Worm (Caenorhabditis elegans): Measurements from ENCODE around the gene F16B3.3.

The F16B3.3 gene

DNA sequence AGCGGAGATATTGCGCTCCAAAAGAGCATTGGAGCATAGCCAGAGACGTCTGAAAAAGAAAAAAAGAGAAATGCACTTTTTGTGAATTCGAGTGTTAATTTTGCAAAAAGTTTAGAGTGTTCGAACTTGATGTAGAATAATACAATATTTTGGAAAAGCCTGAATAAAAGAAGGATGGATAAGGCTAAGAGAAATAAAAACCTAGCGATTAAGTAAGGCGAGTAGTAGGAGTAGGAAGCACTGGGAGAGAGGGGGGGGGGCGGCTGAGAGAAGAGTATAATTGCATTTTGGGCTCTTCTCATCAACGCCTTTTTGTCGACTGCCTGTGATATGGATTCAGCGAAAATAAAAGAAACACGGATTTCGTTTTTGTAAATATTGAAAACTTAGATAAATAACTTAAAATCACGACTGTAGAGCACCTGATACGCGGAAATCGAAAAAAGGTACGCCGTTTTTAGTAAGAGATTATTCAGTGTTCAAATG lies at the start of gene F16B3.3:
Gene F16B3.3, minus strand, starts transcription at position 51 of the 486 bp plus-strand sequence.
- TF ChIP-seq ztf-11 (tag; optimal IDR thresholded peaks at IDR 0.05) (no peak), ces-1 (GFP tag; optimal IDR thresholded peaks at IDR 0.05) (peak; percentile 76), pha-4 (tag; optimal IDR thresholded peaks at IDR 0.05) (no peak), unc-39 (tag; optimal IDR thresholded peaks at IDR 0.05) (no peak), mep-1 (tag; optimal IDR thresholded peaks at IDR 0.05) (no peak), sem-2 (GFP tag; optimal IDR thresholded peaks at IDR 0.05) (no peak)

- no peak for TF ChIP-seq pha-4 (tag; optimal IDR thresholded peaks at IDR 0.05)
- TF ChIP-seq M03D4.4 (tag; optimal IDR thresholded peaks at IDR 0.05) = no peak
- TF ChIP-seq ces-1 (GFP tag; optimal IDR thresholded peaks at IDR 0.05) = peak; percentile 31
These were observed 48.4 kb upstream of the F16B3.3 start for ce11 chrV:1366082-1366481.

ce11 chrV:1364346-1364745 lies 46.6 kb upstream of the F16B3.3 start:
- TF ChIP-seq snpc-4 (tag; optimal IDR thresholded peaks at IDR 0.05) = no peak
- no peak for TF ChIP-seq zip-8 (tag; optimal IDR thresholded peaks at IDR 0.05)
- TF ChIP-seq sptf-1 (tag; optimal IDR thresholded peaks at IDR 0.05) = no peak
- no peak for TF ChIP-seq pha-4 (tag; optimal IDR thresholded peaks at IDR 0.05)
- no peak for TF ChIP-seq mls-2 (tag; optimal IDR thresholded peaks at IDR 0.05)
- TF ChIP-seq tbx-8 (GFP tag; optimal IDR thresholded peaks at IDR 0.05) = no peak
- TF ChIP-seq lin-13 (tag; optimal IDR thresholded peaks at IDR 0.05) = no peak
- TF ChIP-seq nhr-237 (tag; optimal IDR thresholded peaks at IDR 0.05) = no peak
- no peak for TF ChIP-seq ceh-43 (GFP tag; optimal IDR thresholded peaks at IDR 0.05)
- TF ChIP-seq unc-120 (tag; optimal IDR thresholded peaks at IDR 0.05; ENCODE audit: poor library complexity, severe bottlenecking) = no peak
- TF ChIP-seq drap-1 (GFP tag; optimal IDR thresholded peaks at IDR 0.05) = no peak
- TF ChIP-seq nhr-28 (tag; optimal IDR thresholded peaks at IDR 0.05) = no peak
- no peak for TF ChIP-seq nhr-76 (tag; optimal IDR thresholded peaks at IDR 0.05)
- no peak for TF ChIP-seq bed-3 (GFP tag; optimal IDR thresholded peaks at IDR 0.05)

ce11 chrV:1362027-1362426 lies 44.3 kb upstream of the F16B3.3 start:
- no peak for TF ChIP-seq nhr-12 (tag; optimal IDR thresholded peaks at IDR 0.05)
- TF ChIP-seq elt-3 (tag; optimal IDR thresholded peaks at IDR 0.05) = no peak
- TF ChIP-seq sptf-1 (tag; optimal IDR thresholded peaks at IDR 0.05) = no peak
- TF ChIP-seq drap-1 (GFP tag; optimal IDR thresholded peaks at IDR 0.05) = no peak
- no peak for TF ChIP-seq mab-5 (tag; optimal IDR thresholded peaks at IDR 0.05)
- no peak for TF ChIP-seq M03D4.4 (tag; optimal IDR thresholded peaks at IDR 0.05)
- peak; percentile 68 for TF ChIP-seq ces-1 (GFP tag; optimal IDR thresholded peaks at IDR 0.05)
- no peak for TF ChIP-seq lsy-2 (tag; optimal IDR thresholded peaks at IDR 0.05)
- TF ChIP-seq zip-8 (tag; optimal IDR thresholded peaks at IDR 0.05) = no peak

DNA sequence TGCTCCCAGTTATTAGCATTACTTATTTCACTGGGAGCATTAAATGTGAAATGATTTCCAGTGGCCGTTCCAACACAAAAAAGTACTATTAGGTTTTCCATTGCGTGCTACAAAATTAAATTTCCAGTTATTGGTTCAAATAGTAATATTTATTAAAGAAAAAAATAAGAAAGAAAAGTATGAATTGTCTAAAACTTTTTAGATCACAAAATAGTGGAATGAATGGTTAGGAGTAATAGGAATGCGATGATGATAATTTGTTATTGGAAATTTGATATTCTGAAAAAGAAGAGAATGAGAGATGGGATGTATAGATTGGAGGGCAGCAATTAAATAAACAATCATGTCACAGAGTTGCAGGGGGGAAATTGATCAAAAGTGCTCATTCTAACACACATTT lies 40.3 kb upstream of the F16B3.3 start, which contains the start of gene Y75B7AL.2:
Gene Y75B7AL.2, minus strand, starts transcription at position 101 of the 400 bp plus-strand sequence.
- TF ChIP-seq elt-3 (tag; optimal IDR thresholded peaks at IDR 0.05) (no peak), ceh-43 (GFP tag; optimal IDR thresholded peaks at IDR 0.05) (no peak), ceh-39 (tag; optimal IDR thresholded peaks at IDR 0.05) (no peak), unc-39 (tag; optimal IDR thresholded peaks at IDR 0.05) (no peak), tbx-8 (GFP tag; optimal IDR thresholded peaks at IDR 0.05) (no peak), sem-2 (GFP tag; optimal IDR thresholded peaks at IDR 0.05) (no peak), lsy-2 (tag; optimal IDR thresholded peaks at IDR 0.05) (no peak), mab-5 (tag; optimal IDR thresholded peaks at IDR 0.05) (no peak), nhr-12 (tag; optimal IDR thresholded peaks at IDR 0.05) (no peak), lin-13 (tag; optimal IDR thresholded peaks at IDR 0.05) (no peak), cnd-1 (tag; optimal IDR thresholded peaks at IDR 0.05) (no peak), nhr-237 (tag; optimal IDR thresholded peaks at IDR 0.05) (no peak), flh-1 (GFP tag; optimal IDR thresholded peaks at IDR 0.05) (no peak), zip-8 (tag; optimal IDR thresholded peaks at IDR 0.05) (no peak), elt-1 (tag; optimal IDR thresholded peaks at IDR 0.05; ENCODE audit: borderline replicate concordance, insufficient read depth) (no peak)

- TF ChIP-seq nhr-237 (tag; optimal IDR thresholded peaks at IDR 0.05) (no peak), mab-5 (tag; optimal IDR thresholded peaks at IDR 0.05) (no peak), cnd-1 (tag; optimal IDR thresholded peaks at IDR 0.05) (no peak), elt-3 (tag; optimal IDR thresholded peaks at IDR 0.05) (no peak), pha-4 (tag; optimal IDR thresholded peaks at IDR 0.05) (no peak), sptf-1 (tag; optimal IDR thresholded peaks at IDR 0.05) (no peak), M03D4.4 (tag; optimal IDR thresholded peaks at IDR 0.05) (no peak)
These were observed 37.6 kb upstream of the F16B3.3 start for ce11 chrV:1355297-1355696.

Data from whole organism, mixed stage, embryonic.